Fruit fly (Drosophila melanogaster): ENCODE measurements around the gene alphaTub85E.

Gene alphaTub85E

DNA sequence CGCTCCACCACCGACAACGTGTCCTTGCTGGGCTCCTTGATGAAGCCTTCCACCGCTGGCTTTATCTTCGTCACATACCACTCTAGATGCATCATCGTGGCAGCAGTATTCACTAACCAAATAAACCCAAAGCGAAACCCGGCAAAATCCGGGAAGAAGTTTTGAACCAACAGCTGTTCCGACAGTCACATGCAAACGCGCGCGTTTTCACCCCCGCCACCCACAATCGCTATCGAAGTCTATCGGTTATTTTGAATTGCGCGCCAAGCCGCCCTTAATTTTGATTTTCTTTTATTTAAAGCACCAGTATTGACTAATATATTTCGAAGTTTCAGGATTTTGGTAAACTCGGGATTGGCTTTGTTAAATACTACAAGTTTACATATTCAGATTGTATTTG lies 21.4 kb upstream of the alphaTub85E start, which contains the start of gene Tti1 (continued):
- no peak for TF ChIP-seq HHEX (GFP tag; optimal IDR thresholded peaks at IDR 0.05)
- no peak for TF ChIP-seq ara (GFP tag; IDR thresholded peaks at IDR 0.05)
- no peak for TF ChIP-seq Bteb2 (GFP tag; optimal IDR thresholded peaks at IDR 0.05)
- peak; percentile 19 for TF ChIP-seq Sry-δ (GFP tag; optimal IDR thresholded peaks at IDR 0.05)
- peak; percentile 83 for TF ChIP-seq Dref (GFP tag; IDR thresholded peaks at IDR 0.05)
- TF ChIP-seq CG6813 (GFP tag; optimal IDR thresholded peaks at IDR 0.05) = no peak
- TF ChIP-seq scrt (GFP tag; optimal IDR thresholded peaks at IDR 0.05) = peak; percentile 34
- TF ChIP-seq CG7745 (tag; optimal IDR thresholded peaks at IDR 0.05) = no peak
- TF ChIP-seq Sin3A (optimal IDR thresholded peaks at IDR 0.05) = peak; percentile 26
- no peak for TF ChIP-seq CG17385 (GFP tag; optimal IDR thresholded peaks at IDR 0.05)
- TF ChIP-seq onecut (GFP tag; IDR thresholded peaks at IDR 0.05) = no peak
- no peak for TF ChIP-seq Hr39 (optimal IDR thresholded peaks at IDR 0.05)
- 0 out of 3 replicates have a peak, but pooled peaks have one; percentile 7 for TF ChIP-seq zen2 (GFP tag; IDR thresholded peaks at IDR 0.05; ENCODE audit: partially characterized antibody)
- TF ChIP-seq CG12659 (GFP tag; optimal IDR thresholded peaks at IDR 0.05) = no peak
- TF ChIP-seq CG14667 (GFP tag; IDR thresholded peaks at IDR 0.05) = no peak
- no peak for TF ChIP-seq eve (GFP tag; optimal IDR thresholded peaks at IDR 0.05)
- TF ChIP-seq Bdp1 (GFP tag; optimal IDR thresholded peaks at IDR 0.05) = no peak
- TF ChIP-seq phol (tag; optimal IDR thresholded peaks at IDR 0.05) = no peak
- TF ChIP-seq CTCF (GFP tag; optimal IDR thresholded peaks at IDR 0.05) = no peak
- TF ChIP-seq ato (GFP tag; IDR thresholded peaks at IDR 0.05; ENCODE audit: partially characterized antibody) = no peak
- TF ChIP-seq tin (GFP tag; optimal IDR thresholded peaks at IDR 0.05) = no peak
- TF ChIP-seq CG34224 (GFP tag; IDR thresholded peaks at IDR 0.05; ENCODE audit: partially characterized antibody) = peak; percentile 56; the same call in 2 of the 3 replicates
- TF ChIP-seq CG15514 (GFP tag; optimal IDR thresholded peaks at IDR 0.05) = peak; percentile 14
- TF ChIP-seq Bgb (GFP tag; IDR thresholded peaks at IDR 0.05; ENCODE audit: partially characterized antibody) = peak; percentile 46; the same call in 1 of the 2 replicates
- TF ChIP-seq tna (GFP tag; IDR thresholded peaks at IDR 0.05; ENCODE audit: partially characterized antibody) = peak; percentile 36; the same call in 1 of the 2 replicates
- TF ChIP-seq yki (optimal IDR thresholded peaks at IDR 0.05) = no peak
- peak; percentile 67 for TF ChIP-seq bbx (GFP tag; IDR thresholded peaks at IDR 0.05; ENCODE audit: partially characterized antibody)
- no peak for TF ChIP-seq D19B (GFP tag; optimal IDR thresholded peaks at IDR 0.05)
- no peak for TF ChIP-seq jumu (GFP tag; optimal IDR thresholded peaks at IDR 0.05)
- peak; percentile 61; the same call in 2 of the 3 replicates for TF ChIP-seq CG6791 (GFP tag; IDR thresholded peaks at IDR 0.05; ENCODE audit: partially characterized antibody)
- TF ChIP-seq bigmax (GFP tag; optimal IDR thresholded peaks at IDR 0.05) = no peak
- no peak for TF ChIP-seq Mes4 (GFP tag; optimal IDR thresholded peaks at IDR 0.05)
- peak; percentile 84 for TF ChIP-seq MBD-R2 (GFP tag; IDR thresholded peaks at IDR 0.05)
- TF ChIP-seq Scr (GFP tag; IDR thresholded peaks at IDR 0.05; ENCODE audit: partially characterized antibody) = peak; percentile 42; the same call in 1 of the 2 replicates
- TF ChIP-seq CG14860 (GFP tag; IDR thresholded peaks at IDR 0.05; ENCODE audit: partially characterized antibody) = peak; percentile 33; the same call in 1 of the 3 replicates
- no peak for TF ChIP-seq E2f1 (GFP tag; IDR thresholded peaks at IDR 0.05)
- TF ChIP-seq Doc3 (GFP tag; IDR thresholded peaks at IDR 0.05; ENCODE audit: partially characterized antibody) = 0 out of 3 replicates have a peak, but pooled peaks have one; percentile 43
- no peak for TF ChIP-seq CG1792 (GFP tag; optimal IDR thresholded peaks at IDR 0.05)
- TF ChIP-seq Dek (tag; optimal IDR thresholded peaks at IDR 0.05) = no peak
- no peak for TF ChIP-seq CG12104 (GFP tag; optimal IDR thresholded peaks at IDR 0.05)
- TF ChIP-seq Adf1 (GFP tag; IDR thresholded peaks at IDR 0.05) = no peak

Measured in whole organism, embryonic.